Worm (Caenorhabditis elegans) whole organism, late embryonic: ENCODE measurements around the gene tag-10.

Experiments
- ceh-19 ChIP-seq: fragments of 200-800 bp; sonication (Bioruptor generic); optimal IDR thresholded peaks from 2 replicates; lab custom pipeline; 2018; ENCODE audit warnings: mild to moderate bottlenecking, missing genetic modification characterization, missing compliant biosample characterization
- ceh-24 ChIP-seq: sonication (generic microtip); optimal IDR thresholded peaks from 2 replicates; lab custom pipeline; 2016; ENCODE audit warnings: mild to moderate bottlenecking, missing genetic modification characterization, missing compliant biosample characterization
- ceh-30 ChIP-seq: fragments of 150-350 bp; optimal IDR thresholded peaks from 2 replicates; lab custom pipeline; 2014; ENCODE audit warnings: missing biosample characterization, missing genetic modification characterization
- lin-11 ChIP-seq: fragments of 200-800 bp; sonication (Bioruptor generic); optimal IDR thresholded peaks from 2 replicates; lab custom pipeline; 2018; ENCODE audit warnings: mild to moderate bottlenecking, missing genetic modification characterization, missing compliant biosample characterization
- pqm-1 ChIP-seq: sonication (generic microtip); optimal IDR thresholded peaks from 2 replicates; lab custom pipeline; 2016; ENCODE audit warnings: missing genetic modification characterization, missing compliant biosample characterization

- TF ChIP-seq lin-11 (tag; lab: Kevin White, UChicago) = no peak
- no peak for TF ChIP-seq ceh-30 (tag; lab: Kevin White, UChicago)
- TF ChIP-seq ceh-24 (tag; lab: Kevin White, UChicago) = no peak
- no peak for TF ChIP-seq ceh-19 (GFP tag; lab: Kevin White, UChicago)
- no peak for TF ChIP-seq pqm-1 (tag; lab: Kevin White, UChicago)
These were observed 14.6 kb upstream of the tag-10 start, which contains the start of gene gst-12 for ce11 chrII:13617808-13618207.
